Fruit fly (Drosophila melanogaster) whole organism, adult: ENCODE results near the gene slif.

Experiments used
- CG11617 ChIP-seq: fragments of 200-800 bp; sonication (Bioruptor generic); optimal IDR thresholded peaks from 2 replicates; lab custom pipeline; 2017; ENCODE audit warnings: mild to moderate bottlenecking, missing biosample characterization, missing genetic modification reagents, missing genetic modification characterization
- CG12768 ChIP-seq: fragments of 200-800 bp; sonication (Bioruptor generic); optimal IDR thresholded peaks from 2 replicates; lab custom pipeline; 2017; ENCODE audit warnings: missing biosample characterization, missing genetic modification characterization, mild to moderate bottlenecking, moderate library complexity, missing genetic modification reagents
- CG1620 ChIP-seq: fragments of 200-800 bp; sonication (Bioruptor generic); optimal IDR thresholded peaks from 2 replicates; lab custom pipeline; 2016; ENCODE audit warnings: missing biosample characterization, missing genetic modification characterization
- CG5204 ChIP-seq: fragments of 200-800 bp; sonication (Bioruptor generic); optimal IDR thresholded peaks from 2 replicates; lab custom pipeline; 2016; ENCODE audit warnings: missing biosample characterization, missing genetic modification characterization
- Crg-1 ChIP-seq: fragments of 200-800 bp; sonication (Bioruptor generic); optimal IDR thresholded peaks from 2 replicates; lab custom pipeline; 2016; ENCODE audit warnings: missing biosample characterization, missing genetic modification characterization
- Hr96 ChIP-seq: fragments of 200-800 bp; sonication (Bioruptor generic); optimal IDR thresholded peaks from 2 replicates; lab custom pipeline; 2016; ENCODE audit warnings: missing biosample characterization, missing genetic modification characterization
- Mnt ChIP-seq: fragments of 200-800 bp; sonication (Bioruptor generic); optimal IDR thresholded peaks from 2 replicates; lab custom pipeline; 2016; ENCODE audit warnings: missing biosample characterization, mild to moderate bottlenecking, missing genetic modification characterization
- bab1 ChIP-seq: fragments of 200-800 bp; sonication (Bioruptor generic); optimal IDR thresholded peaks from 3 replicates; lab custom pipeline; 2019; ENCODE audit warnings: missing biosample characterization, mild to moderate bottlenecking, missing genetic modification characterization, moderate library complexity
- cic ChIP-seq: fragments of 200-800 bp; sonication (Bioruptor generic); optimal IDR thresholded peaks from 2 replicates; lab custom pipeline; 2017; ENCODE audit warnings: missing biosample characterization, mild to moderate bottlenecking, missing genetic modification characterization, moderate library complexity
- cnc ChIP-seq, 2 experiments: fragments of >200 bp; optimal IDR thresholded peaks; 2 replicates each; lab custom pipeline; 2017
- kay ChIP-seq: fragments of 200-800 bp; sonication (Bioruptor generic); peaks from one replicate; lab custom pipeline; 2016; ENCODE audit warnings: missing biosample characterization, missing genetic modification characterization, borderline replicate concordance
- ovo ChIP-seq: fragments of 200-800 bp; sonication (Bioruptor generic); optimal IDR thresholded peaks from 2 replicates; lab custom pipeline; 2016; ENCODE audit warnings: missing biosample characterization, missing genetic modification characterization
- tj ChIP-seq: fragments of 200-800 bp; sonication (Bioruptor generic); optimal IDR thresholded peaks from 3 replicates; lab custom pipeline; 2017; ENCODE audit warnings: missing biosample characterization, mild to moderate bottlenecking, missing genetic modification characterization, moderate library complexity
- toe ChIP-seq: fragments of 200-800 bp; sonication (Bioruptor generic); optimal IDR thresholded peaks from 2 replicates; lab custom pipeline; 2016; ENCODE audit warnings: missing biosample characterization, missing genetic modification characterization

- peak; percentile 80 for TF ChIP-seq Hr96 (GFP tag; lab: Kevin White, UChicago)
- peak; percentile 77 for TF ChIP-seq toe (GFP tag; lab: Kevin White, UChicago)
- TF ChIP-seq CG11617 (GFP tag; lab: Kevin White, UChicago), result no peak
- TF ChIP-seq cnc (optimal IDR thresholded peaks at IDR 0.05; lab: Kevin White, UChicago), result no peak
- TF ChIP-seq CG1620 (GFP tag; lab: Kevin White, UChicago), result peak; percentile 96
- peak; percentile 87 for TF ChIP-seq ovo
- TF ChIP-seq Mnt (GFP tag; lab: Kevin White, UChicago), result peak; percentile 89
- peak; percentile 87 for TF ChIP-seq CG12768 (GFP tag; lab: Kevin White, UChicago)
- TF ChIP-seq cic, result peak; percentile 84
- peak; percentile 45 for TF ChIP-seq tj (GFP tag; lab: Kevin White, UChicago)
- TF ChIP-seq Crg-1 (GFP tag; lab: Kevin White, UChicago), result peak; percentile 92
- peak; percentile 88 for TF ChIP-seq bab1 (GFP tag; lab: Kevin White, UChicago)
- peak; percentile 94 for TF ChIP-seq kay (GFP tag; lab: Kevin White, UChicago)
- no peak for TF ChIP-seq CG5204 (GFP tag; lab: Kevin White, UChicago)
Measured at dm6 chr3L:22863367-22864078, 17.3 kb upstream of the slif start, which contains the start of gene CG33169.
